Worm (Caenorhabditis elegans): ENCODE measurements around the gene F17E9.4.

F17E9.4 gene

ce11 chrIV:8354572-8354971 is 6.4 kb downstream of the F17E9.4 start, which contains the start of gene F17E9.3:
Gene F17E9.3 (plus strand): TSS chrIV:8354872.
- TF ChIP-seq hmg-4 (GFP tag; optimal IDR thresholded peaks at IDR 0.05) = no peak
- TF ChIP-seq aly-1 (tag; optimal IDR thresholded peaks at IDR 0.05) = no peak
- no peak for TF ChIP-seq hmbx-1 (tag; optimal IDR thresholded peaks at IDR 0.05)
- no peak for TF ChIP-seq tbx-11 (GFP tag; IDR thresholded peaks at IDR 0.05)
- no peak for TF ChIP-seq ceh-36 (tag; optimal IDR thresholded peaks at IDR 0.05)
- no peak for TF ChIP-seq tbx-37 (GFP tag; conservative IDR thresholded peaks at IDR 0.05)
- no peak for TF ChIP-seq hnd-1 (tag; optimal IDR thresholded peaks at IDR 0.05)
- no peak for TF ChIP-seq flt-1 (GFP tag; IDR thresholded peaks at IDR 0.05)
- TF ChIP-seq ceh-13 (GFP tag; optimal IDR thresholded peaks at IDR 0.05) = no peak
- no peak for TF ChIP-seq tra-4 (tag; optimal IDR thresholded peaks at IDR 0.05)
- no peak for TF ChIP-seq B0310.2 (tag; optimal IDR thresholded peaks at IDR 0.05)
- no peak for TF ChIP-seq ets-7 (tag; optimal IDR thresholded peaks at IDR 0.05)
- TF ChIP-seq ama-1 (optimal IDR thresholded peaks at IDR 0.05) = no peak
- TF ChIP-seq pes-1 (GFP tag; IDR thresholded peaks at IDR 0.05) = no peak
- no peak for TF ChIP-seq scrt-1 (GFP tag; IDR thresholded peaks at IDR 0.05)
- TF ChIP-seq sea-1 (GFP tag; conservative IDR thresholded peaks at IDR 0.05) = no peak
- no peak for TF ChIP-seq F13C5.2 (tag; optimal IDR thresholded peaks at IDR 0.05)

- TF ChIP-seq tra-4 (tag; optimal IDR thresholded peaks at IDR 0.05) (no peak), sea-1 (GFP tag; conservative IDR thresholded peaks at IDR 0.05) (no peak), tbx-11 (GFP tag; IDR thresholded peaks at IDR 0.05) (no peak), ama-1 (optimal IDR thresholded peaks at IDR 0.05) (no peak), ceh-13 (GFP tag; optimal IDR thresholded peaks at IDR 0.05) (no peak), F13C5.2 (tag; optimal IDR thresholded peaks at IDR 0.05) (no peak), ets-7 (tag; optimal IDR thresholded peaks at IDR 0.05) (no peak), pes-1 (GFP tag; IDR thresholded peaks at IDR 0.05) (no peak), ceh-36 (tag; optimal IDR thresholded peaks at IDR 0.05) (no peak), hnd-1 (tag; optimal IDR thresholded peaks at IDR 0.05) (no peak), hmbx-1 (tag; optimal IDR thresholded peaks at IDR 0.05) (no peak), scrt-1 (GFP tag; IDR thresholded peaks at IDR 0.05) (no peak), tbx-37 (GFP tag; conservative IDR thresholded peaks at IDR 0.05) (no peak)
Measured at ce11 chrIV:8355592-8355991, 7.4 kb downstream of the F17E9.4 start, which contains the start of the genes F17E9.2 and col-116. Gene F17E9.2 (plus strand): TSS chrIV:8355892. Gene col-116 (plus strand): TSS chrIV:8355906.

ce11 chrIV:8357299-8357698 is 9.1 kb downstream of the F17E9.4 start:
- TF ChIP-seq ceh-13 (GFP tag; optimal IDR thresholded peaks at IDR 0.05) = no peak
- TF ChIP-seq hmbx-1 (tag; optimal IDR thresholded peaks at IDR 0.05) = no peak
- TF ChIP-seq B0310.2 (tag; optimal IDR thresholded peaks at IDR 0.05) = no peak
- no peak for TF ChIP-seq aly-1 (tag; optimal IDR thresholded peaks at IDR 0.05)

- TF ChIP-seq ama-1 (optimal IDR thresholded peaks at IDR 0.05) (no peak), hmbx-1 (tag; optimal IDR thresholded peaks at IDR 0.05) (no peak), B0310.2 (tag; optimal IDR thresholded peaks at IDR 0.05) (no peak), tbx-37 (GFP tag; conservative IDR thresholded peaks at IDR 0.05) (no peak), scrt-1 (GFP tag; IDR thresholded peaks at IDR 0.05) (no peak), pes-1 (GFP tag; IDR thresholded peaks at IDR 0.05) (no peak), F13C5.2 (tag; optimal IDR thresholded peaks at IDR 0.05) (no peak), ceh-13 (GFP tag; optimal IDR thresholded peaks at IDR 0.05) (no peak), aly-1 (tag; optimal IDR thresholded peaks at IDR 0.05) (no peak), sea-1 (GFP tag; conservative IDR thresholded peaks at IDR 0.05) (no peak), ets-7 (tag; optimal IDR thresholded peaks at IDR 0.05) (no peak), flt-1 (GFP tag; IDR thresholded peaks at IDR 0.05) (no peak), hmg-4 (GFP tag; optimal IDR thresholded peaks at IDR 0.05) (no peak), ceh-36 (tag; optimal IDR thresholded peaks at IDR 0.05) (no peak), hnd-1 (tag; optimal IDR thresholded peaks at IDR 0.05) (no peak), tra-4 (tag; optimal IDR thresholded peaks at IDR 0.05) (no peak), tbx-11 (GFP tag; IDR thresholded peaks at IDR 0.05) (no peak)
Measured at ce11 chrIV:8358492-8358891, 10.3 kb downstream of the F17E9.4 start, which contains the start of gene D2096.13. Gene D2096.13 (minus strand): TSS chrIV:8358592.

ce11 chrIV:8359716-8360407 is 11.7 kb downstream of the F17E9.4 start, which contains the start of gene D2096.5:
Gene D2096.5 (minus strand): TSS chrIV:8359766.
- no peak for TF ChIP-seq ceh-13 (GFP tag; optimal IDR thresholded peaks at IDR 0.05)
- no peak for TF ChIP-seq F13C5.2 (tag; optimal IDR thresholded peaks at IDR 0.05)

- no peak for TF ChIP-seq ets-7 (tag; optimal IDR thresholded peaks at IDR 0.05)
- TF ChIP-seq sea-1 (GFP tag; conservative IDR thresholded peaks at IDR 0.05) = no peak
- no peak for TF ChIP-seq F13C5.2 (tag; optimal IDR thresholded peaks at IDR 0.05)
- TF ChIP-seq ceh-36 (tag; optimal IDR thresholded peaks at IDR 0.05) = no peak
- TF ChIP-seq tra-4 (tag; optimal IDR thresholded peaks at IDR 0.05) = no peak
- TF ChIP-seq hnd-1 (tag; optimal IDR thresholded peaks at IDR 0.05) = no peak
- TF ChIP-seq scrt-1 (GFP tag; IDR thresholded peaks at IDR 0.05) = no peak
- no peak for TF ChIP-seq hmbx-1 (tag; optimal IDR thresholded peaks at IDR 0.05)
- no peak for TF ChIP-seq pes-1 (GFP tag; IDR thresholded peaks at IDR 0.05)
- no peak for TF ChIP-seq B0310.2 (tag; optimal IDR thresholded peaks at IDR 0.05)
- no peak for TF ChIP-seq flt-1 (GFP tag; IDR thresholded peaks at IDR 0.05)
Measured at ce11 chrIV:8360817-8361216, 12.6 kb downstream of the F17E9.4 start, which contains the start of gene sqv-1. Gene sqv-1 (plus strand): TSS chrIV:8361117.

- TF ChIP-seq sea-1 (GFP tag; conservative IDR thresholded peaks at IDR 0.05) = no peak
- TF ChIP-seq B0310.2 (tag; optimal IDR thresholded peaks at IDR 0.05) = no peak
- TF ChIP-seq tbx-37 (GFP tag; conservative IDR thresholded peaks at IDR 0.05) = no peak
- no peak for TF ChIP-seq scrt-1 (GFP tag; IDR thresholded peaks at IDR 0.05)
- no peak for TF ChIP-seq aly-1 (tag; optimal IDR thresholded peaks at IDR 0.05)
- TF ChIP-seq hmg-4 (GFP tag; optimal IDR thresholded peaks at IDR 0.05) = no peak
- no peak for TF ChIP-seq flt-1 (GFP tag; IDR thresholded peaks at IDR 0.05)
- TF ChIP-seq ceh-13 (GFP tag; optimal IDR thresholded peaks at IDR 0.05) = no peak
- TF ChIP-seq hmbx-1 (tag; optimal IDR thresholded peaks at IDR 0.05) = no peak
- no peak for TF ChIP-seq ceh-36 (tag; optimal IDR thresholded peaks at IDR 0.05)
- no peak for TF ChIP-seq tbx-11 (GFP tag; IDR thresholded peaks at IDR 0.05)
- TF ChIP-seq hnd-1 (tag; optimal IDR thresholded peaks at IDR 0.05) = no peak
- no peak for TF ChIP-seq tra-4 (tag; optimal IDR thresholded peaks at IDR 0.05)
- no peak for TF ChIP-seq ama-1 (optimal IDR thresholded peaks at IDR 0.05)
Measured at ce11 chrIV:8363163-8363562, 15.0 kb downstream of the F17E9.4 start, which contains the start of gene D2096.12. Gene D2096.12 (plus strand): TSS chrIV:8363463.
